Fruit fly (Drosophila melanogaster): ENCODE data around the gene bon.

dm6 chr3R:20597407-20598325, 4.7 kb downstream of the bon start:
- TF ChIP-seq tj (GFP tag; optimal IDR thresholded peaks at IDR 0.05) (no peak), CG12768 (GFP tag; optimal IDR thresholded peaks at IDR 0.05) (no peak), Clk (GFP tag; optimal IDR thresholded peaks at IDR 0.05) (no peak), CG14711 (tag; optimal IDR thresholded peaks at IDR 0.05) (no peak), cnc (optimal IDR thresholded peaks at IDR 0.05) (no peak), Mnt (GFP tag; optimal IDR thresholded peaks at IDR 0.05) (no peak)

Data from whole organism, adult.